Worm (Caenorhabditis elegans) whole organism, L2 larva: ENCODE results near the gene ZC404.2.

ENCODE experiments used
- lsy-2 ChIP-seq, 2 experiments: fragments of 150-350 bp in 1 of 2; sonication (generic microtip) in 1 of 2; optimal IDR thresholded peaks; 2 replicates each; lab custom pipeline; 2014 to 2017; ENCODE audit warnings: missing biosample characterization in 2 of 2, missing genetic modification characterization in 2 of 2
- nhr-11 ChIP-seq: fragments of 150-350 bp; optimal IDR thresholded peaks from 2 replicates; lab custom pipeline; 2014; ENCODE audit warnings: missing biosample characterization, missing genetic modification characterization
- unc-39 ChIP-seq: fragments of 150-350 bp; optimal IDR thresholded peaks from 2 replicates; lab custom pipeline; 2014; ENCODE audit warnings: missing biosample characterization, missing genetic modification characterization

- TF ChIP-seq unc-39 (tag; lab: Kevin White, UChicago), result no peak
- no peak for TF ChIP-seq lsy-2 (tag; optimal IDR thresholded peaks at IDR 0.05; lab: Kevin White, UChicago)
- no peak for TF ChIP-seq nhr-11 (tag; lab: Kevin White, UChicago)
Measured at ce11 chrV:6783044-6783625, 4.6 kb upstream of the ZC404.2 start.
